Worm (Caenorhabditis elegans) whole organism, L3 larva: ENCODE data around the gene srj-39.

ENCODE experiments used
- R02D3.7 ChIP-seq: fragments of 150-350 bp; optimal IDR thresholded peaks from 2 replicates; lab custom pipeline; 2014; ENCODE audit warnings: missing biosample characterization, missing genetic modification characterization
- ZK546.5 ChIP-seq: sonication (generic microtip); optimal IDR thresholded peaks from 2 replicates; lab custom pipeline; 2017; ENCODE audit warnings: missing biosample characterization, missing genetic modification characterization
- ama-1 ChIP-seq: fragments of 150-350 bp; optimal IDR thresholded peaks from 2 replicates; lab custom pipeline; 2018
- ceh-16 ChIP-seq: sonication (generic microtip); optimal IDR thresholded peaks from 2 replicates; lab custom pipeline; 2017; ENCODE audit warnings: missing biosample characterization, missing genetic modification characterization
- ceh-82 ChIP-seq: fragments of 150-350 bp; optimal IDR thresholded peaks from 2 replicates; lab custom pipeline; 2014; ENCODE audit warnings: missing biosample characterization, missing genetic modification characterization
- ceh-9 ChIP-seq: sonication (generic microtip); optimal IDR thresholded peaks from 2 replicates; lab custom pipeline; 2018; ENCODE audit warnings: missing biosample characterization, missing genetic modification characterization
- daf-12 ChIP-seq: fragments of 150-350 bp; optimal IDR thresholded peaks from 2 replicates; lab custom pipeline; 2014; ENCODE audit warnings: missing biosample characterization, missing genetic modification reagents, missing genetic modification characterization
- egl-5 ChIP-seq: fragments of 150-350 bp; optimal IDR thresholded peaks from 2 replicates; lab custom pipeline; 2017; ENCODE audit warnings: missing biosample characterization, missing genetic modification reagents, missing genetic modification characterization, inconsistent platforms
- elt-1 ChIP-seq: fragments of 150-350 bp; optimal IDR thresholded peaks from 2 replicates; lab custom pipeline; 2014; ENCODE audit warnings: missing biosample characterization, missing genetic modification characterization
- elt-2 ChIP-seq: sonication (generic microtip); optimal IDR thresholded peaks from 2 replicates; lab custom pipeline; 2016; ENCODE audit warnings: missing genetic modification reagents, mild to moderate bottlenecking, missing genetic modification characterization, missing compliant biosample characterization
- elt-3 ChIP-seq, 3 experiments: fragments of 150-350 bp in 1 of 3; sonication (generic microtip) in 2 of 3; optimal IDR thresholded peaks; 2 replicates in 2 of 3; 4 replicates in 1 of 3; lab custom pipeline; 2014 to 2017; ENCODE audit warnings: missing biosample characterization in 3 of 3, missing genetic modification characterization in 3 of 3
- eor-1 ChIP-seq, 2 experiments: fragments of 150-350 bp; optimal IDR thresholded peaks; 2 replicates each; lab custom pipeline; 2014 to 2018; ENCODE audit warnings: missing biosample characterization in 2 of 2, missing genetic modification characterization in 2 of 2
- fkh-10 ChIP-seq: sonication (generic microtip); optimal IDR thresholded peaks from 2 replicates; lab custom pipeline; 2017; ENCODE audit warnings: missing biosample characterization, missing genetic modification reagents, missing genetic modification characterization
- fkh-2 ChIP-seq: fragments of 150-350 bp; optimal IDR thresholded peaks from 2 replicates; lab custom pipeline; 2014; ENCODE audit warnings: missing biosample characterization, missing genetic modification reagents, missing genetic modification characterization
- fos-1 ChIP-seq: fragments of 150-350 bp; optimal IDR thresholded peaks from 2 replicates; lab custom pipeline; 2014; ENCODE audit warnings: missing biosample characterization, missing genetic modification characterization
- hmg-11 ChIP-seq: sonication (generic microtip); optimal IDR thresholded peaks from 2 replicates; lab custom pipeline; 2016; ENCODE audit warnings: missing genetic modification characterization, missing compliant biosample characterization
- jun-1 ChIP-seq: fragments of 150-350 bp; optimal IDR thresholded peaks from 2 replicates; lab custom pipeline; 2014; ENCODE audit warnings: missing biosample characterization, missing genetic modification reagents, missing genetic modification characterization
- lin-39 ChIP-seq: fragments of 150-350 bp; optimal IDR thresholded peaks from 2 replicates; lab custom pipeline; 2018; ENCODE audit warnings: missing biosample characterization, missing genetic modification reagents, missing genetic modification characterization
- lsy-12 ChIP-seq: sonication (generic microtip); optimal IDR thresholded peaks from 2 replicates; lab custom pipeline; 2016; ENCODE audit warnings: mild to moderate bottlenecking, missing genetic modification characterization, missing compliant biosample characterization
- mml-1 ChIP-seq: fragments of 150-350 bp; sonication (generic microtip); optimal IDR thresholded peaks from 3 replicates; lab custom pipeline; 2014; ENCODE audit warnings: missing biosample characterization, missing genetic modification characterization
- nfya-1 ChIP-seq: sonication (generic microtip); optimal IDR thresholded peaks from 2 replicates; lab custom pipeline; 2017; ENCODE audit warnings: missing genetic modification characterization, mild to moderate bottlenecking, missing compliant biosample characterization, antibody characterized with exemption, moderate library complexity; ENCODE audit not compliant: insufficient read depth
- nhr-12 ChIP-seq: fragments of 150-350 bp; optimal IDR thresholded peaks from 2 replicates; lab custom pipeline; 2014; ENCODE audit warnings: missing biosample characterization, missing genetic modification characterization
- nhr-23 ChIP-seq: fragments of 150-350 bp; optimal IDR thresholded peaks from 2 replicates; lab custom pipeline; 2014; ENCODE audit warnings: missing biosample characterization, missing genetic modification reagents, missing genetic modification characterization
- nhr-237 ChIP-seq: fragments of 150-350 bp; optimal IDR thresholded peaks from 2 replicates; lab custom pipeline; 2014; ENCODE audit warnings: missing biosample characterization, missing genetic modification characterization
- nhr-28 ChIP-seq: fragments of 150-350 bp; optimal IDR thresholded peaks from 2 replicates; lab custom pipeline; 2014; ENCODE audit warnings: missing biosample characterization, missing genetic modification characterization
- nhr-43 ChIP-seq: sonication (generic microtip); optimal IDR thresholded peaks from 2 replicates; lab custom pipeline; 2016; ENCODE audit warnings: mild to moderate bottlenecking, missing genetic modification characterization, missing compliant biosample characterization; ENCODE audit not compliant: poor library complexity, severe bottlenecking
- nhr-67 ChIP-seq: fragments of 150-350 bp; optimal IDR thresholded peaks from 2 replicates; lab custom pipeline; 2014; ENCODE audit warnings: missing biosample characterization, missing genetic modification characterization
- nhr-76 ChIP-seq: fragments of 150-350 bp; sonication (generic microtip); optimal IDR thresholded peaks from 5 replicates; lab custom pipeline; 2014; ENCODE audit warnings: missing biosample characterization, missing genetic modification characterization
- nhr-77 ChIP-seq: fragments of 150-350 bp; optimal IDR thresholded peaks from 2 replicates; lab custom pipeline; 2014; ENCODE audit warnings: missing biosample characterization, missing genetic modification characterization
- pqm-1 ChIP-seq: fragments of 150-350 bp; optimal IDR thresholded peaks from 2 replicates; lab custom pipeline; 2017; ENCODE audit warnings: missing biosample characterization, missing genetic modification characterization, inconsistent platforms
- sea-2 ChIP-seq: fragments of 150-350 bp; sonication (generic microtip); optimal IDR thresholded peaks from 4 replicates; lab custom pipeline; 2014; ENCODE audit warnings: missing biosample characterization, missing genetic modification reagents, missing genetic modification characterization
- skn-1 ChIP-seq: fragments of 150-350 bp; optimal IDR thresholded peaks from 2 replicates; lab custom pipeline; 2014; ENCODE audit warnings: missing biosample characterization, missing genetic modification characterization
- snpc-4 ChIP-seq: fragments of 150-350 bp; optimal IDR thresholded peaks from 2 replicates; lab custom pipeline; 2014; ENCODE audit warnings: missing biosample characterization, missing genetic modification characterization
- tbx-2 ChIP-seq: sonication (generic microtip); optimal IDR thresholded peaks from 2 replicates; lab custom pipeline; 2016; ENCODE audit warnings: mild to moderate bottlenecking, missing genetic modification characterization, missing compliant biosample characterization
- unc-39 ChIP-seq: sonication (generic microtip); optimal IDR thresholded peaks from 4 replicates; lab custom pipeline; 2017; ENCODE audit warnings: missing biosample characterization, missing genetic modification characterization
- ztf-11 ChIP-seq: fragments of 150-350 bp; optimal IDR thresholded peaks from 2 replicates; lab custom pipeline; 2014; ENCODE audit warnings: missing biosample characterization, missing genetic modification characterization
- ztf-4 ChIP-seq: fragments of 150-350 bp; optimal IDR thresholded peaks from 2 replicates; lab custom pipeline; 2014; ENCODE audit warnings: missing biosample characterization, missing genetic modification characterization

The srj-39 gene

DNA sequence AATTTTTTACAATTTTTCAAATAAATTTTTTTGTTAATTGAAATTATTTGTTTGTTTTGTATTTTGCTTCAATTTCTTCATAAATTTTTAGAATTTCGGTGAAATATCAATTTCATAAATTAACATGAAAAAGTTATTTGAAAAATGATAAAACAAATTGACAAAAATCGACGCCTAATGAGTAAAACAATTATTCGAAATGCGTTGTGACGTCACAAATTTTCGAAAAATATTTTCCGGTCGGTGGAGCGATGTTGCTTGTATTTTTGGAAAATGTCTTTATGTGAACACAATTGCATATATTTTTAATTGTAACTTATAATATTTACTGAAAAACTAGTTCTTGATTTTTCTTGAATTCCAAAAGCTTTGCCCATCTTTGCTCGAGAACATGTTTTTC is 23.9 kb upstream of the srj-39 start:
- TF ChIP-seq ZK546.5 (tag; lab: Kevin White, UChicago) (no peak), skn-1 (tag; lab: Kevin White, UChicago) (no peak), tbx-2 (tag; lab: Kevin White, UChicago) (no peak), ceh-16 (tag; lab: Kevin White, UChicago) (no peak), nhr-77 (no peak), snpc-4 (no peak), unc-39 (no peak), eor-1 (tag; optimal IDR thresholded peaks at IDR 0.05; lab: Kevin White, UChicago) (no peak), lsy-12 (no peak), nhr-237 (tag; lab: Kevin White, UChicago) (no peak), ceh-82 (tag; lab: Kevin White, UChicago) (no peak), nfya-1 (tag; lab: Kevin White, UChicago) (no peak), R02D3.7 (tag; lab: Kevin White, UChicago) (no peak), mml-1 (tag; lab: Kevin White, UChicago) (no peak), nhr-76 (tag; lab: Kevin White, UChicago) (no peak), elt-1 (tag; lab: Kevin White, UChicago) (no peak)

- TF ChIP-seq nhr-67 (tag; lab: Kevin White, UChicago) (no peak), tbx-2 (tag; lab: Kevin White, UChicago) (no peak), egl-5 (tag; lab: Kevin White, UChicago) (no peak), nhr-76 (tag; lab: Kevin White, UChicago) (no peak), ztf-11 (tag; lab: Kevin White, UChicago) (no peak), nhr-28 (tag; lab: Kevin White, UChicago) (no peak), nhr-12 (tag; lab: Kevin White, UChicago) (no peak), elt-3 (tag; optimal IDR thresholded peaks at IDR 0.05; lab: Kevin White, UChicago) (no peak), nhr-43 (tag; lab: Kevin White, UChicago) (no peak), ceh-9 (tag; lab: Kevin White, UChicago) (no peak), sea-2 (GFP tag; lab: Kevin White, UChicago) (no peak), nhr-23 (tag; lab: Kevin White, UChicago) (no peak), nhr-237 (tag; lab: Kevin White, UChicago) (no peak), jun-1 (tag; lab: Kevin White, UChicago) (no peak), R02D3.7 (tag; lab: Kevin White, UChicago) (no peak), elt-2 (tag; lab: Kevin White, UChicago) (no peak), daf-12 (tag; lab: Kevin White, UChicago) (no peak), elt-1 (tag; lab: Kevin White, UChicago) (no peak)
Measured at ce11 chrV:4081283-4081682, 23.1 kb upstream of the srj-39 start, which contains the start of gene srh-211. Gene srh-211, minus strand, starts transcription at chrV:4081383.

DNA sequence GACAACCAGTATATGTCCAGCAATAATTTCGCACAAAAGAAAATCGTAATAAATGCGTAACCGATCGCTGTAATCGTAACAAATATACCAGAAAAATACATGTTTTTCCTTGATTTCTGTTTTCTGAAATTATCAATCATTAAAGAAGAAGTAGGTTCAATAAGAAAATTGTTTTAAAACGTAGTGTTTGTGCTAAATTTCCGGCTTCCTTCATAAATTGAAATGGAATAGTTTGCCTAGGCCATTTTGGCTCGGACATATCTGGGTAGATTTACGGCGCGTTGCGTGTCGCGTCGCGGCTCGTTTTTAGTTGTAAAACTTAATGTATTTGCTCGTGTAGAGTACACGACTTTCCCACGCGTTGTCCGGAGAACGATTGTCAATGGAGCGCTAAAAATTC is 21.4 kb upstream of the srj-39 start, which contains the start of gene F38H12.5:
Gene F38H12.5, minus strand, starts transcription at position 101 of the 400 bp plus-strand sequence.
- no peak for TF ChIP-seq nhr-67 (tag; lab: Kevin White, UChicago)
- no peak for TF ChIP-seq nhr-23 (tag; lab: Kevin White, UChicago)
- TF ChIP-seq fos-1 (tag; lab: Kevin White, UChicago), result no peak
- TF ChIP-seq nhr-77, result no peak
- TF ChIP-seq mml-1 (tag; lab: Kevin White, UChicago), result no peak
- no peak for TF ChIP-seq fkh-10 (GFP tag; lab: Kevin White, UChicago)
- no peak for TF ChIP-seq elt-2 (tag; lab: Kevin White, UChicago)
- no peak for TF ChIP-seq R02D3.7 (tag; lab: Kevin White, UChicago)
- TF ChIP-seq hmg-11, result no peak
- no peak for TF ChIP-seq skn-1 (tag; lab: Kevin White, UChicago)
- TF ChIP-seq daf-12 (tag; lab: Kevin White, UChicago), result no peak
- no peak for TF ChIP-seq pqm-1
- no peak for TF ChIP-seq ztf-4 (tag; lab: Kevin White, UChicago)
- no peak for TF ChIP-seq snpc-4
- no peak for TF ChIP-seq ZK546.5 (tag; lab: Kevin White, UChicago)
- TF ChIP-seq lsy-12, result no peak
- no peak for TF ChIP-seq egl-5 (tag; lab: Kevin White, UChicago)
- no peak for TF ChIP-seq ceh-9 (tag; lab: Kevin White, UChicago)

DNA sequence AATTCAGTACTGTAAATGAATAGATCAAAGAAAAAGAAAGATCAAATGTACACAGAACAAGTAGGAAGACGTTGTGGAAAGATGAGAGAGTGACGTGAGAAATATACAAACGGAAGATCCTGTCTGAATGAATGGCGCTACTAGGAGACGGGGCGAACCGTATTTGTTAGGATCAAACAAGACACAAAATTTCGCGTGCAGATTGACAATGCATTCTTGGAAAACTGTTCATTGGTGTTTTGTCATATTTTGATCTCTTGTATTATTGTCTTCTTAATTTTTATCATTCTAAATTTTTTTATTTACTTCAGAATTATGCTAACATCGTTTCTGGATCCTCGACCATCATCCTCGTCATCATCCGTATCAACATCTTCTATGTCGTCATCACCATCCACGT is 9.7 kb upstream of the srj-39 start, which contains the start of gene nhr-181:
Gene nhr-181, plus strand, starts transcription at position 301 of the 400 bp plus-strand sequence.
- TF ChIP-seq elt-2 (tag; lab: Kevin White, UChicago), result no peak
- no peak for TF ChIP-seq fkh-2 (tag; lab: Kevin White, UChicago)
- TF ChIP-seq eor-1 (tag; optimal IDR thresholded peaks at IDR 0.05; lab: Kevin White, UChicago), result no peak
- TF ChIP-seq nhr-28 (tag; lab: Kevin White, UChicago), result no peak
- TF ChIP-seq jun-1 (tag; lab: Kevin White, UChicago), result no peak
- no peak for TF ChIP-seq R02D3.7 (tag; lab: Kevin White, UChicago)
- TF ChIP-seq nhr-76 (tag; lab: Kevin White, UChicago), result no peak
- TF ChIP-seq ceh-16 (tag; lab: Kevin White, UChicago), result no peak
- no peak for TF ChIP-seq ama-1
- no peak for TF ChIP-seq fos-1 (tag; lab: Kevin White, UChicago)
- no peak for TF ChIP-seq lin-39 (tag; lab: Kevin White, UChicago)
- TF ChIP-seq, all 47 proteins: peak for 0
